Fruit fly (Drosophila melanogaster): ENCODE data around the gene CG5199.

Gene CG5199

dm6 chr3L:20436069-20436468 is 16.6 kb downstream of the CG5199 start, which contains the start of the genes mRpL15 and CtIP (continued):
- TF ChIP-seq HmgD (GFP tag; optimal IDR thresholded peaks at IDR 0.05), result no peak
- TF ChIP-seq tup (GFP tag; optimal IDR thresholded peaks at IDR 0.05), result no peak
- no peak for TF ChIP-seq CG10274 (GFP tag; optimal IDR thresholded peaks at IDR 0.05)
- TF ChIP-seq CG2678 (tag; optimal IDR thresholded peaks at IDR 0.05), result no peak
- TF ChIP-seq Ets97D (GFP tag; optimal IDR thresholded peaks at IDR 0.05), result peak; percentile 38
- TF ChIP-seq ab (GFP tag; optimal IDR thresholded peaks at IDR 0.05), result no peak
- TF ChIP-seq trem (tag; optimal IDR thresholded peaks at IDR 0.05), result peak; percentile 53
- TF ChIP-seq crp (GFP tag; optimal IDR thresholded peaks at IDR 0.05), result peak in 1 of 2 experiments; percentile 65
- no peak for TF ChIP-seq HLH3B (GFP tag; IDR thresholded peaks at IDR 0.05)
- peak; percentile 75 for TF ChIP-seq YL-1 (GFP tag; optimal IDR thresholded peaks at IDR 0.05)
- no peak for TF ChIP-seq CG7556 (GFP tag; optimal IDR thresholded peaks at IDR 0.05)
- TF ChIP-seq Dref (GFP tag; IDR thresholded peaks at IDR 0.05), result peak; percentile 35; the same call in 1 of the 2 replicates
- peak; percentile 1 for TF ChIP-seq sug (tag; optimal IDR thresholded peaks at IDR 0.05)
- peak; percentile 68; the same call in 1 of the 3 replicates for TF ChIP-seq CG34422 (GFP tag; IDR thresholded peaks at IDR 0.05)
- no peak for TF ChIP-seq inv (GFP tag; IDR thresholded peaks at IDR 0.05; ENCODE audit: partially characterized antibody)
- no peak for TF ChIP-seq CG9609 (GFP tag; optimal IDR thresholded peaks at IDR 0.05)
- peak; percentile 11 for TF ChIP-seq CG2712 (tag; optimal IDR thresholded peaks at IDR 0.05)
- TF ChIP-seq CG11398 (GFP tag; optimal IDR thresholded peaks at IDR 0.05), result no peak
- no peak for TF ChIP-seq Oaz (GFP tag; IDR thresholded peaks at IDR 0.05)
- no peak for TF ChIP-seq CG8359 (GFP tag; optimal IDR thresholded peaks at IDR 0.05; ENCODE audit: borderline replicate concordance)
- peak; percentile 3 for TF ChIP-seq CG8924 (tag; optimal IDR thresholded peaks at IDR 0.05)
- no peak for TF ChIP-seq CG17359 (tag; optimal IDR thresholded peaks at IDR 0.05)
- no peak for TF ChIP-seq ken (GFP tag; IDR thresholded peaks at IDR 0.05)
- peak; percentile 55 for TF ChIP-seq bbx (GFP tag; IDR thresholded peaks at IDR 0.05; ENCODE audit: partially characterized antibody)
- peak; percentile 62 for TF ChIP-seq Dp (GFP tag; optimal IDR thresholded peaks at IDR 0.05)
- no peak for TF ChIP-seq sens-2 (GFP tag; IDR thresholded peaks at IDR 0.05)
- no peak for TF ChIP-seq CG15601 (tag; optimal IDR thresholded peaks at IDR 0.05)
- TF ChIP-seq dimm (GFP tag; IDR thresholded peaks at IDR 0.05), result no peak
- TF ChIP-seq CG15514 (GFP tag; optimal IDR thresholded peaks at IDR 0.05), result no peak
- TF ChIP-seq CG17829 (tag; optimal IDR thresholded peaks at IDR 0.05), result peak; percentile 24
- TF ChIP-seq yki (optimal IDR thresholded peaks at IDR 0.05), result no peak
- TF ChIP-seq CG4617 (GFP tag; optimal IDR thresholded peaks at IDR 0.05; ENCODE audit: borderline replicate concordance), result peak; percentile 87
- TF ChIP-seq CG11723 (GFP tag; optimal IDR thresholded peaks at IDR 0.05), result no peak
- TF ChIP-seq ewg (GFP tag; optimal IDR thresholded peaks at IDR 0.05), result peak; percentile 67
- peak; percentile 83 for TF ChIP-seq CG9797 (GFP tag; optimal IDR thresholded peaks at IDR 0.05)
- TF ChIP-seq CG14710 (tag; optimal IDR thresholded peaks at IDR 0.05), result peak; percentile 11
- peak; percentile 88 for TF ChIP-seq gfzf (GFP tag; optimal IDR thresholded peaks at IDR 0.05)
- peak; percentile 53 for TF ChIP-seq sd (tag; optimal IDR thresholded peaks at IDR 0.05)
- TF ChIP-seq CG4854 (GFP tag; optimal IDR thresholded peaks at IDR 0.05), result no peak
- TF ChIP-seq CG10267 (tag; optimal IDR thresholded peaks at IDR 0.05), result peak; percentile 26
- TF ChIP-seq NfI (GFP tag; optimal IDR thresholded peaks at IDR 0.05), result no peak
- TF ChIP-seq CG34224 (GFP tag; IDR thresholded peaks at IDR 0.05; ENCODE audit: partially characterized antibody), result peak; percentile 26; the same call in 1 of the 3 replicates
- TF ChIP-seq mld (GFP tag; IDR thresholded peaks at IDR 0.05; ENCODE audit: partially characterized antibody), result no peak
- no peak for TF ChIP-seq jigr1 (GFP tag; IDR thresholded peaks at IDR 0.05)
- TF ChIP-seq Mad (GFP tag; optimal IDR thresholded peaks at IDR 0.05), result no peak
- peak; percentile 68 for TF ChIP-seq stwl (tag; optimal IDR thresholded peaks at IDR 0.05)
- TF ChIP-seq CG10462 (GFP tag; optimal IDR thresholded peaks at IDR 0.05), result no peak
- TF ChIP-seq CG1647 (GFP tag; optimal IDR thresholded peaks at IDR 0.05), result no peak
- TF ChIP-seq E2f2 (GFP tag; IDR thresholded peaks at IDR 0.05), result peak; percentile 68
- 0 out of 2 replicates have a peak, but pooled peaks have one; percentile 31 for TF ChIP-seq Adf1 (GFP tag; IDR thresholded peaks at IDR 0.05)
